Fruit fly (Drosophila melanogaster): ENCODE data around the gene CG14316.
A peak's percentile ranks its signal among the peaks of the same experiment; 100 is the strongest.

Gene CG14316

dm6 chr3R:18168929-18169350, 17.0 kb downstream of the CG14316 start (continued):
- TF ChIP-seq Sox15 (GFP tag; optimal IDR thresholded peaks at IDR 0.05), result no peak
- peak; percentile 52 for TF ChIP-seq CG6276 (GFP tag; optimal IDR thresholded peaks at IDR 0.05)
- TF ChIP-seq pdm3 (GFP tag; optimal IDR thresholded peaks at IDR 0.05), result peak; percentile 29
- peak; percentile 26 for TF ChIP-seq acj6 (GFP tag; optimal IDR thresholded peaks at IDR 0.05)
- peak; percentile 27 for TF ChIP-seq Hr39 (GFP tag; optimal IDR thresholded peaks at IDR 0.05)
- peak; percentile 47 for TF ChIP-seq achi (GFP tag; optimal IDR thresholded peaks at IDR 0.05)
- TF ChIP-seq CG6854 (GFP tag; optimal IDR thresholded peaks at IDR 0.05), result no peak
- peak; percentile 2 for TF ChIP-seq net (GFP tag; optimal IDR thresholded peaks at IDR 0.05)
- peak; percentile 32 for TF ChIP-seq lz (GFP tag; optimal IDR thresholded peaks at IDR 0.05)
- TF ChIP-seq CG6792 (GFP tag; optimal IDR thresholded peaks at IDR 0.05), result peak; percentile 3
- TF ChIP-seq eg (GFP tag; IDR thresholded peaks at IDR 0.05), result no peak
- TF ChIP-seq esn (GFP tag; optimal IDR thresholded peaks at IDR 0.05), result peak; percentile 31
- TF ChIP-seq spab (GFP tag; optimal IDR thresholded peaks at IDR 0.05), result no peak
- TF ChIP-seq topi (GFP tag; optimal IDR thresholded peaks at IDR 0.05), result peak; percentile 21

- TF ChIP-seq topi (GFP tag; optimal IDR thresholded peaks at IDR 0.05) (no peak), CG32006 (GFP tag; optimal IDR thresholded peaks at IDR 0.05) (no peak), eg (GFP tag; IDR thresholded peaks at IDR 0.05) (peak; percentile 20; the same call in 1 of the 3 replicates), Smox (GFP tag; optimal IDR thresholded peaks at IDR 0.05) (no peak), Eip75B (GFP tag; optimal IDR thresholded peaks at IDR 0.05) (no peak), spab (GFP tag; optimal IDR thresholded peaks at IDR 0.05) (no peak), CG8119 (GFP tag; IDR thresholded peaks at IDR 0.05) (peak; percentile 21; the same call in 1 of the 3 replicates), CG15336 (GFP tag; IDR thresholded peaks at IDR 0.05) (peak; percentile 28; the same call in 1 of the 2 replicates), CG6163 (GFP tag; IDR thresholded peaks at IDR 0.05) (no peak), CG11762 (GFP tag; optimal IDR thresholded peaks at IDR 0.05; ENCODE audit: insufficient read depth) (no peak), cyc (GFP tag; optimal IDR thresholded peaks at IDR 0.05) (no peak), Eip93F (GFP tag; optimal IDR thresholded peaks at IDR 0.05) (no peak), vri (GFP tag; optimal IDR thresholded peaks at IDR 0.05) (peak; percentile 51), Gug (GFP tag; IDR thresholded peaks at IDR 0.05) (no peak), CG6276 (GFP tag; optimal IDR thresholded peaks at IDR 0.05) (no peak), CG16779 (tag; optimal IDR thresholded peaks at IDR 0.05) (no peak), Eip78C (GFP tag) (peak; percentile 10), Blimp-1 (GFP tag; optimal IDR thresholded peaks at IDR 0.05) (no peak), Sox14 (GFP tag; optimal IDR thresholded peaks at IDR 0.05) (no peak), fkh (GFP tag; optimal IDR thresholded peaks at IDR 0.05) (peak; percentile 8), ss (GFP tag; optimal IDR thresholded peaks at IDR 0.05) (no peak)
Observed at dm6 chr3R:18169982-18170531, 18.1 kb downstream of the CG14316 start.

DNA sequence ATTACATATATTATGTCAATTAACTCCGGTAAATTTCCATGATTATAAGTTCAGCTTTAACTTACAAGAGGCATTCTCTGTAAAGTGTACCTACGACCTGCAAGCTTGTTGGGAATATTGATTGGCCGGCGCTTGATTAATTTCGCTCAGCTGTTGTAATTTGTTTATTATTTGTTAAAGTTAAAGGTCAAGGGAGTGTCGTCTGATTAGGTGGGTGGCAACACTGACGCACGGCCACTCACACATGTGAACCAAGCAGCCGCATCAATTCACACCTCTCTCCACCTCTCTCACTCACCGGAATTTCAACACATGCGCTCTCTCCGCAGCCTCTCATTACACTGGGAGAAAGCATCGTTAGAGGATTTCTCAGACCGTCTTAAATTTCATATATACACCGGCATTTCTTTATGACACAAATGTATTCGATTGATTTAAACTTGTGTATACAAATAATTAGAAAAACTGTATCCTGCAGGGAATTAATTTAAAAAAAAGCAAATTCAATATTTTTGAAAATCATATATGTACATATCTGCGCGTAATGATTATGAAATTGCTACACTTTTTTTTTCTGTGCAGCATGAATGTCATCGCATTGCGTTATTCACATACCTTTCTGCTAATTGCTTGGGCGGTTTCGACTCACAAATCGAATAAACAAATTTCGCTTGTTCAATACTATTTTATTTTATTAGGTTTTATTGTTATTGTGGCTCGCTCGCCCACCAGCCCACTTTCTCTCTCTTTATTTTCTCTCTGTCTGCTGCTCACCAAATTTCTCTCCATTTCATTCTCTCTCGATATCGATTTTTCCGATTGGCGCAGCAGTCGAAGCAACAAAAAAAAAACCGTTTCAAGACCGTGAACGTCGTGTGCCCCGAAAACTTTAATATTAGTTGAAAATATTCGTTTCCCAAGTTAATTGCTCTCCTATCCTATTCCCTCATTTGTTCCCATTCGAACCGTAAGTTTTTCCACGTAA, 20.4 kb downstream of the CG14316 start:
- peak; percentile 47 for TF ChIP-seq Blimp-1 (GFP tag; optimal IDR thresholded peaks at IDR 0.05)
- peak; percentile 82 for TF ChIP-seq acj6 (GFP tag; optimal IDR thresholded peaks at IDR 0.05)
- no peak for TF ChIP-seq CG3919 (GFP tag; optimal IDR thresholded peaks at IDR 0.05)
- TF ChIP-seq CG3032 (tag; optimal IDR thresholded peaks at IDR 0.05), result peak; percentile 64
- TF ChIP-seq CG34406 (GFP tag; optimal IDR thresholded peaks at IDR 0.05), result no peak
- no peak for TF ChIP-seq CG10669 (GFP tag; optimal IDR thresholded peaks at IDR 0.05)
- TF ChIP-seq ss (GFP tag; optimal IDR thresholded peaks at IDR 0.05), result no peak
- TF ChIP-seq CG6808 (GFP tag; optimal IDR thresholded peaks at IDR 0.05), result no peak
- TF ChIP-seq Hr39 (GFP tag; optimal IDR thresholded peaks at IDR 0.05), result peak; percentile 75
- peak; percentile 84 for TF ChIP-seq OdsH (GFP tag; optimal IDR thresholded peaks at IDR 0.05)
- peak; percentile 50 for TF ChIP-seq CG8319 (GFP tag; optimal IDR thresholded peaks at IDR 0.05)
- peak; percentile 26 for TF ChIP-seq CG6854 (GFP tag; optimal IDR thresholded peaks at IDR 0.05)
- peak; percentile 92 for TF ChIP-seq Hr4 (GFP tag; optimal IDR thresholded peaks at IDR 0.05)
- TF ChIP-seq CG9139 (GFP tag; optimal IDR thresholded peaks at IDR 0.05), result no peak
- peak; percentile 95 for TF ChIP-seq CG32006 (GFP tag; optimal IDR thresholded peaks at IDR 0.05)
- peak; percentile 77 for TF ChIP-seq Lpt (GFP tag; optimal IDR thresholded peaks at IDR 0.05)
- TF ChIP-seq spab (GFP tag; optimal IDR thresholded peaks at IDR 0.05), result no peak
- peak; percentile 74; the same call in 2 of the 3 replicates for TF ChIP-seq eg (GFP tag; IDR thresholded peaks at IDR 0.05)
- TF ChIP-seq lz (GFP tag; optimal IDR thresholded peaks at IDR 0.05), result peak; percentile 79
- TF ChIP-seq CG7368 (GFP tag; optimal IDR thresholded peaks at IDR 0.05), result no peak
- peak; percentile 85 for TF ChIP-seq pdm3 (GFP tag; optimal IDR thresholded peaks at IDR 0.05)
- peak; percentile 79 for TF ChIP-seq CG4318 (GFP tag; optimal IDR thresholded peaks at IDR 0.05)
- peak; percentile 50 for TF ChIP-seq CG11902 (GFP tag; optimal IDR thresholded peaks at IDR 0.05)
- peak; percentile 66 for TF ChIP-seq Gug (GFP tag; IDR thresholded peaks at IDR 0.05)
